Fruit fly (Drosophila melanogaster): ENCODE measurements around the gene CG13398.
A peak's percentile ranks its signal among the peaks of the same experiment; 100 is the strongest.

The CG13398 gene

dm6 chr2L:8416350-8417046 is 1.4 kb upstream of the CG13398 start (continued):
- TF ChIP-seq CG32532 (GFP tag; IDR thresholded peaks at IDR 0.05) (0 out of 2 replicates have a peak, but pooled peaks have one; percentile 41), Adf1 (GFP tag; IDR thresholded peaks at IDR 0.05) (peak; percentile 98), CG8281 (tag; optimal IDR thresholded peaks at IDR 0.05) (peak; percentile 100), CG3838 (GFP tag; optimal IDR thresholded peaks at IDR 0.05) (no peak), CG18476 (GFP tag; optimal IDR thresholded peaks at IDR 0.05) (no peak), Med (GFP tag) (peak; percentile 80), her (GFP tag; optimal IDR thresholded peaks at IDR 0.05) (peak; percentile 51), CG7745 (tag; optimal IDR thresholded peaks at IDR 0.05) (no peak), CG18011 (GFP tag; optimal IDR thresholded peaks at IDR 0.05) (no peak), CG18764 (GFP tag; optimal IDR thresholded peaks at IDR 0.05) (no peak), CG1832 (GFP tag; optimal IDR thresholded peaks at IDR 0.05) (peak; percentile 82), nom (GFP tag; optimal IDR thresholded peaks at IDR 0.05) (peak; percentile 83), Dp (GFP tag; optimal IDR thresholded peaks at IDR 0.05) (peak; percentile 35)

- no peak for TF ChIP-seq CG4820 (GFP tag; optimal IDR thresholded peaks at IDR 0.05)
- 0 out of 2 replicates have a peak, but pooled peaks have one; percentile 14 for TF ChIP-seq HLH3B (GFP tag; IDR thresholded peaks at IDR 0.05)
- peak in 1 of 2 experiments; percentile 52 for TF ChIP-seq Trl (optimal IDR thresholded peaks at IDR 0.05)
- TF ChIP-seq Trl (GFP tag; optimal IDR thresholded peaks at IDR 0.05) = no peak
- no peak for TF ChIP-seq Ravus (GFP tag; IDR thresholded peaks at IDR 0.05)
- no peak for TF ChIP-seq GATAe (GFP tag; conservative IDR thresholded peaks at IDR 0.05)
- TF ChIP-seq cad (GFP tag; optimal IDR thresholded peaks at IDR 0.05) = no peak
- peak; percentile 43 for TF ChIP-seq nom (GFP tag; optimal IDR thresholded peaks at IDR 0.05)
- peak; percentile 38 for TF ChIP-seq CG17802 (tag; optimal IDR thresholded peaks at IDR 0.05)
- TF ChIP-seq D19A (tag; optimal IDR thresholded peaks at IDR 0.05) = peak; percentile 86
- TF ChIP-seq ato (GFP tag; IDR thresholded peaks at IDR 0.05; ENCODE audit: partially characterized antibody) = peak; percentile 46; the same call in 1 of the 2 replicates
- peak; percentile 46 for TF ChIP-seq HLHmδ (GFP tag; optimal IDR thresholded peaks at IDR 0.05)
- TF ChIP-seq CG34376 (GFP tag; optimal IDR thresholded peaks at IDR 0.05) = no peak
- no peak for TF ChIP-seq Doc2 (GFP tag; IDR thresholded peaks at IDR 0.05)
- no peak for TF ChIP-seq CG6175 (GFP tag; IDR thresholded peaks at IDR 0.05)
- peak in 1 of 2 experiments; percentile 12 for TF ChIP-seq bsh (GFP tag; optimal IDR thresholded peaks at IDR 0.05)
- peak; percentile 60 for TF ChIP-seq Blimp-1 (GFP tag; optimal IDR thresholded peaks at IDR 0.05)
- TF ChIP-seq CrebB (tag; optimal IDR thresholded peaks at IDR 0.05) = no peak
- no peak for TF ChIP-seq CG4730 (GFP tag; IDR thresholded peaks at IDR 0.05)
- TF ChIP-seq ems (GFP tag; optimal IDR thresholded peaks at IDR 0.05) = no peak
- TF ChIP-seq Rfx (GFP tag; IDR thresholded peaks at IDR 0.05) = 0 out of 2 replicates have a peak, but pooled peaks have one; percentile 6
- no peak for TF ChIP-seq sob (GFP tag; IDR thresholded peaks at IDR 0.05)
- TF ChIP-seq cas (GFP tag; IDR thresholded peaks at IDR 0.05) = 0 out of 2 replicates have a peak, but pooled peaks have one; percentile 17
- TF ChIP-seq otp (GFP tag; IDR thresholded peaks at IDR 0.05) = no peak
- no peak for TF ChIP-seq CG30020 (tag; optimal IDR thresholded peaks at IDR 0.05)
- TF ChIP-seq E2f1 (GFP tag; IDR thresholded peaks at IDR 0.05) = no peak
- no peak for TF ChIP-seq CG1792 (GFP tag; optimal IDR thresholded peaks at IDR 0.05)
- TF ChIP-seq E2f2 (GFP tag; IDR thresholded peaks at IDR 0.05) = no peak
- TF ChIP-seq row (GFP tag; IDR thresholded peaks at IDR 0.05) = 0 out of 3 replicates have a peak, but pooled peaks have one; percentile 10
- no peak for TF ChIP-seq ro (GFP tag; IDR thresholded peaks at IDR 0.05)
- 0 out of 2 replicates have a peak, but pooled peaks have one; percentile 9 for TF ChIP-seq crol (GFP tag; IDR thresholded peaks at IDR 0.05)
- peak; percentile 10 for TF ChIP-seq CG14710 (tag; optimal IDR thresholded peaks at IDR 0.05)
- no peak for TF ChIP-seq Fer2 (tag; optimal IDR thresholded peaks at IDR 0.05)
These were observed 3.5 kb downstream of the CG13398 start, which contains the start of gene Naglu for dm6 chr2L:8411530-8411929. Gene Naglu (minus strand): TSS chr2L:8411868.

Data from whole organism, embryonic.